Worm (Caenorhabditis elegans): ENCODE measurements around the gene sir-2.1.
A peak's percentile ranks its signal among the peaks of the same experiment; 100 is the strongest.

sir-2.1 gene

DNA sequence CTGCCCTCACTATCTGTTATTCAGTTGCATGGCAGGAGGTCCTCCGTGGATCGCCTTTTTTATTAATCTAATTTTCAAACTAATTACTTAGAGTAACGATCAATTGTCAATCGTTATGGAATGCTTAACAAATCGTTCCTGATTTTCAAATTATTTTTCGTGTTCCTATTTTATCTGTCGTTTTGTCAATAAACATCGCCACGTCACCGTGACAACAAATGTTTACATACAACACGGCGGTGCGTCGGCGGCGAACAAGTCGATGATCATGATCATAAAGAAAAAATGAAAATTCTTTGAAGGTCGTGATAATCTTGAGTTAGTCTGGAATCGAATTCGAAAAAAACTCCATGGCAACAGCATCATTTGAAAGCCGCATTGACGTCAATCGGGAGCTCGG is 20.5 kb downstream of the sir-2.1 start:
- TF ChIP-seq pha-4 (GFP tag; IDR thresholded peaks at IDR 0.05) (no peak), pha-4 (tag; optimal IDR thresholded peaks at IDR 0.05) (peak; percentile 56), mdl-1 (tag; optimal IDR thresholded peaks at IDR 0.05) (no peak), lin-13 (GFP tag; optimal IDR thresholded peaks at IDR 0.05) (no peak), aha-1 (tag) (peak; percentile 25), R02D3.7 (tag; optimal IDR thresholded peaks at IDR 0.05) (no peak)

DNA sequence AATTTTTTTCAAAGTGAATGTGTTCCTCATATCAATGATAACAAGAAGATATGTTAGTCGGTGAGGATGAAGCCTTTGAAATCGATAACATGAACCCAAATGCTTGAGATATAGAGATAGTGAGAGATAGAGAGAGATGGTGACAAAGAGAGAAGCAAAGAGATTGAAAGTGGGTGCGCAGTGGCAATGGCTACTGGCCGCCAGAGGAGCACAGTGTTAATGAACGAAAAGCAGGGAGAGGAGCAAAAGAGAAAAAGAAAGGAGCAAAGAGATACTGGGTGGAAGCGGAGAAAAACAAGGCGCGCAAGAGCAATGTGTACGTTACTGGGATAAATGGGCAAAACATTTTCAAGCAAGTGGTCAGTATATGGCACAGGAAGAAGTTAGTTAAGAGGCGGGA is 21.4 kb downstream of the sir-2.1 start:
- peak; percentile 55 for TF ChIP-seq rbr-2 (tag; optimal IDR thresholded peaks at IDR 0.05)
- no peak for TF ChIP-seq R02D3.7 (tag; optimal IDR thresholded peaks at IDR 0.05)
- TF ChIP-seq dve-1 (tag; optimal IDR thresholded peaks at IDR 0.05; ENCODE audit: insufficient read depth) = no peak
- peak; percentile 13; the same call in 1 of the 2 replicates for TF ChIP-seq set-16 (GFP tag; IDR thresholded peaks at IDR 0.05)
- no peak for TF ChIP-seq nhr-76 (tag; optimal IDR thresholded peaks at IDR 0.05)
- TF ChIP-seq saeg-2 (GFP tag; IDR thresholded peaks at IDR 0.05) = no peak
- TF ChIP-seq madf-5 (GFP tag; IDR thresholded peaks at IDR 0.05) = no peak
- no peak for TF ChIP-seq nhr-237 (tag; optimal IDR thresholded peaks at IDR 0.05)
- TF ChIP-seq aha-1 (tag) = peak; percentile 29
- no peak for TF ChIP-seq daf-8 (GFP tag; IDR thresholded peaks at IDR 0.05)
- peak; percentile 39 for TF ChIP-seq fkh-10 (GFP tag; optimal IDR thresholded peaks at IDR 0.05)
- TF ChIP-seq sdz-12 (GFP tag; optimal IDR thresholded peaks at IDR 0.05) = no peak
- peak; percentile 15 for TF ChIP-seq hlh-11 (tag; optimal IDR thresholded peaks at IDR 0.05)
- 0 out of 2 replicates have a peak, but pooled peaks have one; percentile 61 for TF ChIP-seq ctbp-1 (GFP tag; IDR thresholded peaks at IDR 0.05)
- TF ChIP-seq spr-3 (GFP tag; optimal IDR thresholded peaks at IDR 0.05) = no peak
- TF ChIP-seq mep-1 (tag; optimal IDR thresholded peaks at IDR 0.05) = peak; percentile 47
- peak in 1 of 2 experiments; percentile 24 for TF ChIP-seq daf-16 (GFP tag; optimal IDR thresholded peaks at IDR 0.05)
- TF ChIP-seq daf-16 (tag; optimal IDR thresholded peaks at IDR 0.05) = no peak
- peak; percentile 55 for TF ChIP-seq hmg-1.1 (GFP tag; IDR thresholded peaks at IDR 0.05)
- no peak for TF ChIP-seq T26A8.4 (GFP tag; IDR thresholded peaks at IDR 0.05)
- peak; percentile 15 for TF ChIP-seq ceh-28 (tag; optimal IDR thresholded peaks at IDR 0.05)
- TF ChIP-seq lsy-2 (tag; optimal IDR thresholded peaks at IDR 0.05) = peak in 1 of 2 experiments; percentile 24

DNA sequence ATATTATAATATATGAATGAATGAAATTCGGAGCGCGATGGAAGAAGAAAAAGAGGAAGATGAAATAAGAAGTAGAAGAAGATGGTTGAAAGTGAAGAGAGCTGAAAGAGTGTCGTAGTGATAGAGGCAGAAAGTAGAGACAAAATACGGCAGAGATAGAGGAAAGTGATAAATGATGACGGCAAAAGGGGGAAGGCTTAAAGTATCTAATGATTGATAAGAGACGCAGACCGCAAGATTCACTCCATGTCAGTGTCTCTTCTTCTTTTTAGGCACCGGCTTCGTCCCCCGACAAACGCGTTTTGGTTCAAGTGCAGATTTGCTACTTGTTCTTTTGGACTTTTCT is 23.7 kb downstream of the sir-2.1 start:
- TF ChIP-seq mdt-29 (GFP tag; IDR thresholded peaks at IDR 0.05) (no peak; the same call in 1 of the 2 replicates), dmd-8 (GFP tag; IDR thresholded peaks at IDR 0.05) (no peak), Y75B8A.6 (GFP tag; IDR thresholded peaks at IDR 0.05) (no peak), lin-15B (tag; optimal IDR thresholded peaks at IDR 0.05) (no peak), nhr-28 (tag; optimal IDR thresholded peaks at IDR 0.05) (peak; percentile 96), ZK337.2 (GFP tag; IDR thresholded peaks at IDR 0.05) (no peak), dmd-9 (GFP tag; IDR thresholded peaks at IDR 0.05) (no peak), duxl-1 (tag; optimal IDR thresholded peaks at IDR 0.05; ENCODE audit: poor library complexity) (no peak), unc-62 (GFP tag; optimal IDR thresholded peaks at IDR 0.05 in 1 of 2) (peak in 1 of 2 experiments; percentile 99), unc-62 (tag; optimal IDR thresholded peaks at IDR 0.05) (no peak), zfp-3 (GFP tag; conservative IDR thresholded peaks at IDR 0.05) (no peak), ceh-32 (tag; optimal IDR thresholded peaks at IDR 0.05; ENCODE audit: poor library complexity) (no peak), F44E2.7 (GFP tag; IDR thresholded peaks at IDR 0.05) (no peak), F26F4.8 (GFP tag; conservative IDR thresholded peaks at IDR 0.05) (no peak), snpc-1.2 (GFP tag; IDR thresholded peaks at IDR 0.05) (no peak), Y5F2A.4 (GFP tag; optimal IDR thresholded peaks at IDR 0.05) (no peak), nhr-111 (GFP tag; optimal IDR thresholded peaks at IDR 0.05) (no peak), saeg-2 (GFP tag; IDR thresholded peaks at IDR 0.05) (0 out of 2 replicates have a peak, but pooled peaks have one; percentile 28), rbr-2 (tag; optimal IDR thresholded peaks at IDR 0.05) (no peak), madf-9 (GFP tag; conservative IDR thresholded peaks at IDR 0.05) (no peak), daf-19 (GFP tag; conservative IDR thresholded peaks at IDR 0.05) (no peak), hlh-30 (tag; optimal IDR thresholded peaks at IDR 0.05; ENCODE audit: insufficient read depth) (peak; percentile 60), ZK546.5 (tag; optimal IDR thresholded peaks at IDR 0.05) (no peak), ceh-28 (tag; optimal IDR thresholded peaks at IDR 0.05) (no peak), lin-1 (GFP tag; IDR thresholded peaks at IDR 0.05) (0 out of 2 replicates have a peak, but pooled peaks have one; percentile 46), zfp-2 (tag; optimal IDR thresholded peaks at IDR 0.05) (no peak), dve-1 (tag; optimal IDR thresholded peaks at IDR 0.05; ENCODE audit: insufficient read depth) (peak; percentile 88)
